Worm (Caenorhabditis elegans) whole organism, L3 larva: ENCODE results near the gene dna-2.

Experiments used
- R02D3.7 ChIP-seq: fragments of 150-350 bp; optimal IDR thresholded peaks from 2 replicates; lab custom pipeline; 2014; ENCODE audit warnings: missing biosample characterization, missing genetic modification characterization
- ZK546.5 ChIP-seq: sonication (generic microtip); optimal IDR thresholded peaks from 2 replicates; lab custom pipeline; 2017; ENCODE audit warnings: missing biosample characterization, missing genetic modification characterization
- ama-1 ChIP-seq: fragments of 150-350 bp; optimal IDR thresholded peaks from 2 replicates; lab custom pipeline; 2018
- ceh-82 ChIP-seq: fragments of 150-350 bp; optimal IDR thresholded peaks from 2 replicates; lab custom pipeline; 2014; ENCODE audit warnings: missing biosample characterization, missing genetic modification characterization
- elt-1 ChIP-seq: fragments of 150-350 bp; optimal IDR thresholded peaks from 2 replicates; lab custom pipeline; 2014; ENCODE audit warnings: missing biosample characterization, missing genetic modification characterization
- elt-3 ChIP-seq, 3 experiments: fragments of 150-350 bp in 1 of 3; sonication (generic microtip) in 2 of 3; optimal IDR thresholded peaks; 2 replicates in 2 of 3; 4 replicates in 1 of 3; lab custom pipeline; 2014 to 2017; ENCODE audit warnings: missing biosample characterization in 3 of 3, missing genetic modification characterization in 3 of 3
- lin-15B ChIP-seq: fragments of 150-350 bp; optimal IDR thresholded peaks from 2 replicates; lab custom pipeline; 2014; ENCODE audit warnings: missing biosample characterization, missing genetic modification characterization
- nhr-237 ChIP-seq: fragments of 150-350 bp; optimal IDR thresholded peaks from 2 replicates; lab custom pipeline; 2014; ENCODE audit warnings: missing biosample characterization, missing genetic modification characterization
- nhr-43 ChIP-seq: sonication (generic microtip); optimal IDR thresholded peaks from 2 replicates; lab custom pipeline; 2016; ENCODE audit warnings: mild to moderate bottlenecking, missing genetic modification characterization, missing compliant biosample characterization; ENCODE audit not compliant: poor library complexity, severe bottlenecking
- nhr-77 ChIP-seq: fragments of 150-350 bp; optimal IDR thresholded peaks from 2 replicates; lab custom pipeline; 2014; ENCODE audit warnings: missing biosample characterization, missing genetic modification characterization
- pha-4 ChIP-seq: fragments of 150-350 bp; optimal IDR thresholded peaks from 2 replicates; lab custom pipeline; 2014; ENCODE audit warnings: missing biosample characterization, missing genetic modification reagents, missing genetic modification characterization
- pqm-1 ChIP-seq: fragments of 150-350 bp; optimal IDR thresholded peaks from 2 replicates; lab custom pipeline; 2017; ENCODE audit warnings: missing biosample characterization, missing genetic modification characterization, inconsistent platforms
- skn-1 ChIP-seq: fragments of 150-350 bp; optimal IDR thresholded peaks from 2 replicates; lab custom pipeline; 2014; ENCODE audit warnings: missing biosample characterization, missing genetic modification characterization
- unc-39 ChIP-seq: sonication (generic microtip); optimal IDR thresholded peaks from 4 replicates; lab custom pipeline; 2017; ENCODE audit warnings: missing biosample characterization, missing genetic modification characterization

DNA sequence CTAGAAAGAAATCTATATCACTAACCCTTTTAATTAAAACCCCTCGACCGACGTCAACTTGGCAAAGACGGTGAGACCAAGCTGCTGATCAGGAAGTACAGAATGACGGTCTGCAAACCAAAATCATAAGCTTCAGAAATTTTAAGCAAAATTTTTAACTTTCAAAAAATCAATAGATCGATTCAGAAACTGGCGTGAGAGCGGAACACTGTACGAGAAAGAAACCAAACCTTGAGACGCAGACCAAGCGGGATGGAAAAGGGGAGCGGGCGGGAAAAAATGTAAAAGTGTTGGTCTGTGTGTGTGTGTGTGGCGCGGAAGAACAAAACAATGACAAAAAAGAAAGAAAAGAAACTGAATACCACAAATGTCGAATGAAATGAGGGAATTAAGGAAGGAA, 29.7 kb upstream of the dna-2 start, which contains the start of the genes F44E5.17 and gpb-1:
- TF ChIP-seq R02D3.7 (tag; lab: Kevin White, UChicago), result no peak
- no peak for TF ChIP-seq nhr-237 (tag; lab: Kevin White, UChicago)
- no peak for TF ChIP-seq pqm-1 (tag; lab: Kevin White, UChicago)
- no peak for TF ChIP-seq lin-15B
- TF ChIP-seq ZK546.5 (tag; lab: Kevin White, UChicago), result no peak
- TF ChIP-seq skn-1, result no peak
- TF ChIP-seq nhr-77 (tag; lab: Kevin White, UChicago), result no peak
- no peak for TF ChIP-seq elt-1
- no peak for TF ChIP-seq pha-4 (tag; lab: Kevin White, UChicago)
- TF ChIP-seq elt-3 (tag; optimal IDR thresholded peaks at IDR 0.05; lab: Kevin White, UChicago), result no peak
- no peak for TF ChIP-seq unc-39 (tag; lab: Kevin White, UChicago)
- no peak for TF ChIP-seq nhr-43
- no peak for TF ChIP-seq ceh-82 (tag; lab: Kevin White, UChicago)
- no peak for TF ChIP-seq ama-1 (lab: Kevin White, UChicago)
